Fruit fly (Drosophila melanogaster) whole organism, pupa: ENCODE measurements around the gene CG32022.

Experiments used
- CG15710 ChIP-seq: fragments of 200-800 bp; sonication (Bioruptor generic); optimal IDR thresholded peaks from 2 replicates; lab custom pipeline; 2018; ENCODE audit warnings: missing biosample characterization, mild to moderate bottlenecking, missing genetic modification characterization, moderate library complexity
- CG32121 ChIP-seq: fragments of 200-800 bp; sonication (Bioruptor generic); IDR thresholded peaks from 2 replicates; pipeline ENCODE4 v1.3.6; 2022; ENCODE audit warnings: missing biosample characterization, missing genetic modification characterization
- CG4496 ChIP-seq: fragments of 200-800 bp; sonication (Bioruptor generic); IDR thresholded peaks from 3 replicates; pipeline ENCODE4 v1.3.6; 2022; ENCODE audit warnings: missing biosample characterization, missing genetic modification characterization
- CG8159 ChIP-seq: fragments of 200-800 bp; sonication (Bioruptor generic); optimal IDR thresholded peaks from 3 replicates; lab custom pipeline; 2018; ENCODE audit warnings: missing biosample characterization, mild to moderate bottlenecking, missing genetic modification characterization, moderate library complexity
- CG8301 ChIP-seq: fragments of 200-800 bp; sonication (Bioruptor generic); optimal IDR thresholded peaks from 2 replicates; lab custom pipeline; 2018; ENCODE audit warnings: missing biosample characterization, mild to moderate bottlenecking, missing genetic modification characterization
- CG9948 ChIP-seq: fragments of 200-800 bp; sonication (Bioruptor generic); optimal IDR thresholded peaks from 2 replicates; lab custom pipeline; 2018; ENCODE audit warnings: missing biosample characterization, mild to moderate bottlenecking, missing genetic modification characterization, moderate library complexity
- D1 ChIP-seq: fragments of 200-800 bp; sonication (Bioruptor generic); optimal IDR thresholded peaks from 2 replicates; lab custom pipeline; 2018; ENCODE audit warnings: missing biosample characterization, mild to moderate bottlenecking, missing genetic modification characterization, moderate library complexity
- EcR ChIP-seq: fragments of 200-800 bp; sonication (Bioruptor generic); optimal IDR thresholded peaks from 3 replicates; lab custom pipeline; 2019; ENCODE audit warnings: missing biosample characterization, missing genetic modification characterization, mild to moderate bottlenecking, moderate library complexity, missing genetic modification reagents
- Pif1A ChIP-seq: fragments of 200-800 bp; sonication (Bioruptor generic); optimal IDR thresholded peaks from 3 replicates; lab custom pipeline; 2016; ENCODE audit warnings: missing biosample characterization, missing genetic modification characterization
- Pif1B ChIP-seq: fragments of 200-800 bp; sonication (Bioruptor generic); optimal IDR thresholded peaks from 3 replicates; lab custom pipeline; 2016; ENCODE audit warnings: missing biosample characterization, missing genetic modification characterization
- Snoo ChIP-seq: fragments of 200-800 bp; sonication (Bioruptor generic); optimal IDR thresholded peaks from 3 replicates; lab custom pipeline; 2017; ENCODE audit warnings: missing biosample characterization, mild to moderate bottlenecking, missing genetic modification characterization, inconsistent platforms
- fd96Ca ChIP-seq: fragments of 200-800 bp; sonication (Bioruptor generic); IDR thresholded peaks from 3 replicates; pipeline ENCODE4 v1.3.6; 2022; ENCODE audit warnings: missing biosample characterization, missing genetic modification characterization
- gl ChIP-seq: fragments of 200-800 bp; sonication (Bioruptor generic); optimal IDR thresholded peaks from 2 replicates; lab custom pipeline; 2018; ENCODE audit warnings: missing biosample characterization, mild to moderate bottlenecking, missing genetic modification characterization
- rn ChIP-seq: fragments of 200-800 bp; sonication (Bioruptor generic); IDR thresholded peaks from 2 replicates; pipeline ENCODE4 v1.3.6; 2022; ENCODE audit warnings: missing biosample characterization, missing genetic modification characterization

dm6 chr3L:8719990-8720559 lies 997 bp downstream of the CG32022 start, which contains the start of gene SrpRbeta:
- TF ChIP-seq fd96Ca (GFP tag; lab: Robert Waterston, UW) (no peak), CG8159 (tag; lab: Kevin White, UChicago) (no peak), Pif1A (GFP tag; lab: Kevin White, UChicago) (peak; percentile 4), CG9948 (tag; lab: Kevin White, UChicago) (no peak), CG4496 (no peak), Pif1B (GFP tag; lab: Kevin White, UChicago) (no peak), D1 (tag; lab: Kevin White, UChicago) (no peak), CG8301 (tag; lab: Kevin White, UChicago) (no peak), CG15710 (no peak), Snoo (tag; lab: Kevin White, UChicago) (peak; percentile 30), EcR (no peak), gl (tag; lab: Kevin White, UChicago) (no peak), CG32121 (GFP tag; lab: Robert Waterston, UW) (no peak), rn (GFP tag; lab: Robert Waterston, UW) (no peak)
